Worm (Caenorhabditis elegans) whole organism, L1 larva: ENCODE measurements around the gene C39B10.7.

Source experiments
- alr-1 ChIP-seq: fragments of 200-800 bp; sonication (Bioruptor generic); optimal IDR thresholded peaks from 2 replicates; lab custom pipeline; 2018; ENCODE audit warnings: borderline replicate concordance, mild to moderate bottlenecking, missing genetic modification characterization, missing compliant biosample characterization
- aly-2 ChIP-seq: fragments of 150-350 bp; optimal IDR thresholded peaks from 2 replicates; lab custom pipeline; 2014; ENCODE audit warnings: missing biosample characterization, missing genetic modification characterization
- ama-1 ChIP-seq: fragments of 150-350 bp; optimal IDR thresholded peaks from 2 replicates; lab custom pipeline; 2014
- egl-27 ChIP-seq, 2 experiments: fragments of 150-350 bp in 1 of 2; sonication (generic microtip); optimal IDR thresholded peaks; 3 replicates each; lab custom pipeline; 2017 to 2018; ENCODE audit warnings: missing biosample characterization in 2 of 2, missing genetic modification characterization in 2 of 2, missing genetic modification reagents in 2 of 2
- hlh-17 ChIP-seq: fragments of 200-800 bp; sonication (Bioruptor generic); optimal IDR thresholded peaks from 2 replicates; lab custom pipeline; 2018; ENCODE audit warnings: missing genetic modification characterization, mild to moderate bottlenecking, missing compliant biosample characterization, moderate library complexity, borderline replicate concordance
- pax-3 ChIP-seq: fragments of 200-800 bp; sonication (Bioruptor generic); optimal IDR thresholded peaks from 2 replicates; lab custom pipeline; 2018; ENCODE audit warnings: mild to moderate bottlenecking, missing genetic modification characterization, moderate library complexity, missing compliant biosample characterization

DNA sequence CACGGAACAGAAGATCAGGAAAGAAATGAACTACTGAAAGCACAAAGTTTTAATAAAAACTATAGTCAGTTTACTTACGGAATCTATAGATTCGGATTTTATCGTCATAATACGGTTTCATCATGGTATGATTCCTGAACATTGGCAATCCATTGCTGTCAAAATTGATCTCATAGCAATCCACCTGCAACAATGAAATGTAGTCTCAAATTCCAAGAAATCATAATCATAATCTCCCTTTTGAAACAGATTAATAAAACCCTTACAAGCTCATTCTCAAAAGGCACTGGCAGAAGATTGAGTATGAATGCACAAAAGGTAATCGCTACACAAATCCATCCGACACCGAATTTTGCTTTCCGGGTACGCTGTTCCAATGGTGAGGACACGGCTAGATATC is 14.3 kb upstream of the C39B10.7 start:
- no peak for TF ChIP-seq aly-2 (tag; lab: Kevin White, UChicago)
- TF ChIP-seq ama-1 (lab: Kevin White, UChicago): no peak
- TF ChIP-seq alr-1: no peak
- no peak for TF ChIP-seq pax-3 (tag; lab: Kevin White, UChicago)
- no peak for TF ChIP-seq egl-27 (tag; optimal IDR thresholded peaks at IDR 0.05; lab: Kevin White, UChicago)
- TF ChIP-seq hlh-17 (GFP tag; lab: Kevin White, UChicago): no peak
